Worm (Caenorhabditis elegans): Measurements from ENCODE around the gene irld-62.

The irld-62 gene

DNA sequence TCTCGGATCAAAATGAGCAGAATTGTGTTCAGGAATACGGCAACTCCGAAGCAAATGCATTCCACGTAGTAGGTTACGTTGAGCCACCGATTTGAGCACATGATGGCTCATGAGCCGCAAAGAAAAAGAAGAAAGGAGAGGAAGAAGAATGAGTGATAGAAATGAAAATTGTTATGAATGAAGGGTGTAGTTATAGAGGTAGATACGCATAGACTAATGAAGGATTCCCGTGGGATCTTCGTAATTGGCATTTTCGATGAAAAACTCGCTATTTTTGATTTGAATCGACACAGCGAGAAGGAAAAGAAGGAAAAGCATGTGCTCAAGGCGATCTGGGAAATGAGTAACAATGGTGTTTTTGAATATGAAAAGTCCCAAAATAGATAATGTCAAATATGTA is 17.0 kb upstream of the irld-62 start, which contains the start of gene str-96:
Gene str-96 (minus strand): TSS at position 101 of the 400 bp plus-strand sequence.
- TF ChIP-seq egl-27 (tag; optimal IDR thresholded peaks at IDR 0.05) = no peak
- TF ChIP-seq ztf-11 (tag; optimal IDR thresholded peaks at IDR 0.05) = no peak
- no peak for TF ChIP-seq nhr-67 (tag; optimal IDR thresholded peaks at IDR 0.05)
- no peak for TF ChIP-seq lin-39 (tag; optimal IDR thresholded peaks at IDR 0.05)
- TF ChIP-seq elt-2 (tag; optimal IDR thresholded peaks at IDR 0.05) = no peak
- TF ChIP-seq unc-39 (tag; optimal IDR thresholded peaks at IDR 0.05) = no peak
- TF ChIP-seq lin-15B (tag; optimal IDR thresholded peaks at IDR 0.05) = no peak
- no peak for TF ChIP-seq zag-1 (tag; optimal IDR thresholded peaks at IDR 0.05)
- no peak for TF ChIP-seq nhr-43 (tag; optimal IDR thresholded peaks at IDR 0.05; ENCODE audit: poor library complexity, severe bottlenecking)

- TF ChIP-seq ztf-11 (tag; optimal IDR thresholded peaks at IDR 0.05) = no peak
- no peak for TF ChIP-seq aly-2 (tag; optimal IDR thresholded peaks at IDR 0.05)
- peak; percentile 99 for TF ChIP-seq pqm-1 (tag; optimal IDR thresholded peaks at IDR 0.05)
- TF ChIP-seq pha-4 (tag; optimal IDR thresholded peaks at IDR 0.05) = peak; percentile 65
- no peak for TF ChIP-seq fkh-10 (GFP tag; optimal IDR thresholded peaks at IDR 0.05)
- TF ChIP-seq sea-2 (GFP tag; optimal IDR thresholded peaks at IDR 0.05) = no peak
- no peak for TF ChIP-seq nhr-11 (tag; optimal IDR thresholded peaks at IDR 0.05)
- TF ChIP-seq skn-1 (tag; optimal IDR thresholded peaks at IDR 0.05) = peak; percentile 81
- peak; percentile 99 for TF ChIP-seq elt-2 (tag; optimal IDR thresholded peaks at IDR 0.05)
- no peak for TF ChIP-seq egl-5 (tag; optimal IDR thresholded peaks at IDR 0.05)
- no peak for TF ChIP-seq nhr-43 (tag; optimal IDR thresholded peaks at IDR 0.05; ENCODE audit: poor library complexity, severe bottlenecking)
- TF ChIP-seq fos-1 (tag; optimal IDR thresholded peaks at IDR 0.05) = peak; percentile 52
- no peak for TF ChIP-seq R02D3.7 (tag; optimal IDR thresholded peaks at IDR 0.05)
- no peak for TF ChIP-seq elt-3 (tag; optimal IDR thresholded peaks at IDR 0.05)
- peak; percentile 94 for TF ChIP-seq jun-1 (tag; optimal IDR thresholded peaks at IDR 0.05)
- TF ChIP-seq mdl-1 (tag; optimal IDR thresholded peaks at IDR 0.05) = no peak
- TF ChIP-seq snpc-4 (tag; optimal IDR thresholded peaks at IDR 0.05) = no peak
- no peak for TF ChIP-seq ama-1 (optimal IDR thresholded peaks at IDR 0.05)
These were observed 12.3 kb upstream of the irld-62 start, which contains the start of gene cpr-3 for ce11 chrV:15298597-15298996. Gene cpr-3, minus strand, starts transcription at chrV:15298700.

ce11 chrV:15303625-15304024 is 7.3 kb upstream of the irld-62 start, which contains the start of gene srx-48:
Gene srx-48, minus strand, starts transcription at chrV:15303725.
- TF ChIP-seq ceh-82 (tag; optimal IDR thresholded peaks at IDR 0.05) (no peak), zag-1 (tag; optimal IDR thresholded peaks at IDR 0.05) (no peak), ztf-4 (tag; optimal IDR thresholded peaks at IDR 0.05) (no peak), jun-1 (tag; optimal IDR thresholded peaks at IDR 0.05) (no peak), mml-1 (tag; optimal IDR thresholded peaks at IDR 0.05) (no peak), elt-3 (tag; optimal IDR thresholded peaks at IDR 0.05) (no peak), skn-1 (tag; optimal IDR thresholded peaks at IDR 0.05) (no peak), lsy-12 (tag; optimal IDR thresholded peaks at IDR 0.05) (no peak), mdl-1 (tag; optimal IDR thresholded peaks at IDR 0.05) (no peak), nhr-25 (tag; optimal IDR thresholded peaks at IDR 0.05) (no peak), pha-4 (tag; optimal IDR thresholded peaks at IDR 0.05) (no peak), nhr-76 (tag; optimal IDR thresholded peaks at IDR 0.05) (no peak), nhr-12 (tag; optimal IDR thresholded peaks at IDR 0.05) (no peak), nfya-1 (tag; optimal IDR thresholded peaks at IDR 0.05; ENCODE audit: insufficient read depth) (no peak), nhr-237 (tag; optimal IDR thresholded peaks at IDR 0.05) (no peak), ceh-9 (tag; optimal IDR thresholded peaks at IDR 0.05) (no peak), elt-1 (tag; optimal IDR thresholded peaks at IDR 0.05) (no peak), fkh-2 (tag; optimal IDR thresholded peaks at IDR 0.05) (no peak), nhr-23 (tag; optimal IDR thresholded peaks at IDR 0.05) (no peak), lin-39 (tag; optimal IDR thresholded peaks at IDR 0.05) (no peak)

DNA sequence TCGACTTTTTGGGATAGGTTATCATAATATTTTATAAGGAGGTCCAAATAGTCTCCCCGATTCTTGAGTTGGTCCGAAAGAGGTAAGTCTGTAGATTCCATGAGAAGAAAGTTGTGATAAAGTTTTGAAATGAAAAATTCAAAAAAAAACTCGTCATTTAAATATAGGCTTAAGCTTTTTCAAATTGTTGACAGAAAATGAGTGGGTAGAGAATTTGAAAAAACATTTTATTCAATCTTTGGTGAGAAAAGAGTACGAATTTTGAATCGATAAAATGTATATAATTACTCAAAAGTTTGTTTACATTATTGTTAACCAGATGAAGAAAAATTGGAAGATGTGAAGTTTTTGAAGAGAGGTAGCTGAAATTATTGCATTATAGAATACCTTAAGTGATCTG is 5.4 kb upstream of the irld-62 start, which contains the start of gene T26H8.5:
Gene T26H8.5 (minus strand): TSS at position 101 of the 400 bp plus-strand sequence.
- TF ChIP-seq fos-1 (tag; optimal IDR thresholded peaks at IDR 0.05) = no peak
- TF ChIP-seq ceh-16 (tag; optimal IDR thresholded peaks at IDR 0.05) = no peak
- no peak for TF ChIP-seq unc-62 (GFP tag; optimal IDR thresholded peaks at IDR 0.05)
- TF ChIP-seq nhr-76 (tag; optimal IDR thresholded peaks at IDR 0.05) = no peak
- TF ChIP-seq elt-2 (tag; optimal IDR thresholded peaks at IDR 0.05) = no peak
- TF ChIP-seq mdl-1 (tag; optimal IDR thresholded peaks at IDR 0.05) = no peak
- no peak for TF ChIP-seq R02D3.7 (tag; optimal IDR thresholded peaks at IDR 0.05)
- no peak for TF ChIP-seq nhr-28 (tag; optimal IDR thresholded peaks at IDR 0.05)
- TF ChIP-seq ztf-4 (tag; optimal IDR thresholded peaks at IDR 0.05) = no peak
- no peak for TF ChIP-seq lin-15B (tag; optimal IDR thresholded peaks at IDR 0.05)
- TF ChIP-seq nhr-237 (tag; optimal IDR thresholded peaks at IDR 0.05) = no peak
- TF ChIP-seq elt-3 (tag; optimal IDR thresholded peaks at IDR 0.05) = no peak
- TF ChIP-seq snpc-4 (tag; optimal IDR thresholded peaks at IDR 0.05) = no peak
- TF ChIP-seq nhr-23 (tag; optimal IDR thresholded peaks at IDR 0.05) = no peak
- no peak for TF ChIP-seq pha-4 (tag; optimal IDR thresholded peaks at IDR 0.05)
- no peak for TF ChIP-seq nhr-12 (tag; optimal IDR thresholded peaks at IDR 0.05)
- TF ChIP-seq ama-1 (optimal IDR thresholded peaks at IDR 0.05) = no peak
- no peak for TF ChIP-seq fkh-2 (tag; optimal IDR thresholded peaks at IDR 0.05)
- no peak for TF ChIP-seq nfya-1 (tag; optimal IDR thresholded peaks at IDR 0.05; ENCODE audit: insufficient read depth)
